Fruit fly (Drosophila melanogaster) whole organism, embryonic: ENCODE results near the gene FASN2.

Experiments
- Aef1 ChIP-seq: fragments of 200-800 bp; sonication (Bioruptor generic); IDR thresholded peaks from 3 replicates; pipeline ENCODE4 v1.3.6; 2022; ENCODE audit warnings: missing biosample characterization, missing genetic modification characterization
- Awh ChIP-seq: fragments of 200-800 bp; sonication (Bioruptor generic); IDR thresholded peaks from 2 replicates; pipeline ENCODE4, ENCODE4 v1.3.6; 2022; ENCODE audit warnings: missing biosample characterization, missing genetic modification characterization
- Bteb2 ChIP-seq: fragments of 200-800 bp; sonication (Bioruptor generic); optimal IDR thresholded peaks from 2 replicates; lab custom pipeline; 2016; ENCODE audit warnings: missing biosample characterization, missing genetic modification characterization
- CG10959 ChIP-seq: fragments of 200-800 bp; sonication (Bioruptor generic); IDR thresholded peaks from 2 replicates; pipeline ENCODE4 v1.3.6; 2022; ENCODE audit warnings: missing biosample characterization, missing genetic modification characterization
- CG11247 ChIP-seq: fragments of 200-800 bp; sonication (Bioruptor generic); IDR thresholded peaks from 2 replicates; pipeline ENCODE4 v1.3.6; 2022; ENCODE audit warnings: missing biosample characterization, missing genetic modification characterization
- CG11504 ChIP-seq: fragments of 200-800 bp; sonication (Bioruptor generic); optimal IDR thresholded peaks from 3 replicates; lab custom pipeline; 2019; ENCODE audit warnings: missing biosample characterization, mild to moderate bottlenecking, missing genetic modification characterization, moderate library complexity
- CG12769 ChIP-seq: fragments of 200-800 bp; sonication (Bioruptor generic); optimal IDR thresholded peaks from 2 replicates; lab custom pipeline; 2019; ENCODE audit warnings: missing biosample characterization, mild to moderate bottlenecking, missing genetic modification characterization, moderate library complexity
- CG14965 ChIP-seq: fragments of 200-800 bp; sonication (Bioruptor generic); optimal IDR thresholded peaks from 2 replicates; lab custom pipeline; 2016; ENCODE audit warnings: missing biosample characterization, missing genetic modification characterization, borderline replicate concordance
- CG15514 ChIP-seq: fragments of 200-800 bp; sonication (Bioruptor generic); optimal IDR thresholded peaks from 3 replicates; lab custom pipeline; 2017; ENCODE audit warnings: missing biosample characterization, missing genetic modification characterization, mild to moderate bottlenecking, moderate library complexity, missing genetic modification reagents
- CG17359 ChIP-seq: fragments of 200-800 bp; sonication (Bioruptor generic); optimal IDR thresholded peaks from 3 replicates; lab custom pipeline; 2018; ENCODE audit warnings: missing biosample characterization, mild to moderate bottlenecking, missing genetic modification characterization, moderate library complexity
- CG17361 ChIP-seq: fragments of 200-800 bp; sonication (Bioruptor generic); IDR thresholded peaks from 3 replicates; pipeline ENCODE4 v1.3.6; 2022; ENCODE audit warnings: missing biosample characterization, missing genetic modification characterization
- CG2678 ChIP-seq: fragments of 200-800 bp; sonication (Bioruptor generic); optimal IDR thresholded peaks from 3 replicates; lab custom pipeline; 2019; ENCODE audit warnings: missing biosample characterization, mild to moderate bottlenecking, missing genetic modification characterization, moderate library complexity
- CG3838 ChIP-seq: fragments of 200-800 bp; sonication (Bioruptor generic); optimal IDR thresholded peaks from 3 replicates; lab custom pipeline; 2016; ENCODE audit warnings: missing biosample characterization, missing genetic modification characterization
- CG4404 ChIP-seq: fragments of 200-800 bp; sonication (Bioruptor generic); IDR thresholded peaks from 2 replicates; pipeline ENCODE4 v1.3.6; 2022; ENCODE audit warnings: missing biosample characterization, missing genetic modification characterization
- CG4820 ChIP-seq: fragments of 200-800 bp; sonication (Bioruptor generic); optimal IDR thresholded peaks from 3 replicates; lab custom pipeline; 2016; ENCODE audit warnings: missing biosample characterization, missing genetic modification characterization
- CG4854 ChIP-seq: fragments of 200-800 bp; sonication (Bioruptor generic); optimal IDR thresholded peaks from 2 replicates; lab custom pipeline; 2016; ENCODE audit warnings: missing biosample characterization, missing genetic modification characterization, inconsistent platforms
- CG7372 ChIP-seq: fragments of 200-800 bp; sonication (Bioruptor generic); IDR thresholded peaks from 2 replicates; pipeline ENCODE4 v1.3.6; 2022; ENCODE audit warnings: missing biosample characterization, missing genetic modification characterization
- CG7786 ChIP-seq: fragments of 200-800 bp; sonication (Bioruptor generic); optimal IDR thresholded peaks from 2 replicates; lab custom pipeline; 2016; ENCODE audit warnings: missing biosample characterization, missing genetic modification characterization
- CG7839 ChIP-seq: fragments of 200-800 bp; sonication (Bioruptor generic); optimal IDR thresholded peaks from 3 replicates; lab custom pipeline; 2018; ENCODE audit warnings: missing biosample characterization, mild to moderate bottlenecking, missing genetic modification characterization, moderate library complexity
- Dip3 ChIP-seq: fragments of 200-800 bp; sonication (Bioruptor generic); optimal IDR thresholded peaks from 3 replicates; lab custom pipeline; 2016; ENCODE audit warnings: missing biosample characterization, missing genetic modification characterization
- Eip74EF ChIP-seq, 2 experiments: fragments of 200-800 bp in 1 of 2; fragments of >200 bp in 1 of 2; sonication (Bioruptor generic) in 1 of 2; optimal IDR thresholded peaks; 2 replicates each; lab custom pipeline; 2017 to 2019; ENCODE audit warnings: missing biosample characterization in 2 of 2, missing genetic modification characterization in 2 of 2, mild to moderate bottlenecking in 1 of 2, moderate library complexity in 1 of 2
- Fer3 ChIP-seq: fragments of 200-800 bp; sonication (Bioruptor generic); optimal IDR thresholded peaks from 2 replicates; lab custom pipeline; 2018; ENCODE audit warnings: missing biosample characterization, mild to moderate bottlenecking, missing genetic modification characterization, moderate library complexity
- Hsf ChIP-seq: fragments of 200-800 bp; sonication (Bioruptor generic); optimal IDR thresholded peaks from 3 replicates; lab custom pipeline; 2016; ENCODE audit warnings: missing biosample characterization, missing genetic modification characterization
- Lim3 ChIP-seq: fragments of 200-800 bp; sonication (Bioruptor generic); IDR thresholded peaks from 2 replicates; pipeline ENCODE4 v1.3.6; 2022; ENCODE audit warnings: missing biosample characterization, missing genetic modification characterization
- Mrtf ChIP-seq: fragments of 200-800 bp; sonication (Bioruptor generic); IDR thresholded peaks from 3 replicates; pipeline ENCODE4 v1.3.6; 2022; ENCODE audit warnings: missing biosample characterization, missing genetic modification characterization
- NC2α ChIP-seq: fragments of 200-800 bp; sonication (Bioruptor generic); optimal IDR thresholded peaks from 2 replicates; lab custom pipeline; 2016; ENCODE audit warnings: missing biosample characterization, missing genetic modification characterization
- NfI ChIP-seq: fragments of 200-800 bp; sonication (Bioruptor generic); optimal IDR thresholded peaks from 3 replicates; lab custom pipeline; 2018; ENCODE audit warnings: missing biosample characterization, mild to moderate bottlenecking, missing genetic modification characterization, moderate library complexity
- Pdp1 ChIP-seq, 2 experiments: fragments of 200-800 bp; sonication (Bioruptor generic); optimal IDR thresholded peaks; 3 replicates each; lab custom pipeline; 2016; ENCODE audit warnings: missing biosample characterization in 2 of 2, missing genetic modification characterization in 2 of 2, mild to moderate bottlenecking in 1 of 2, moderate library complexity in 1 of 2
- Side ChIP-seq: fragments of 200-800 bp; sonication (Bioruptor generic); optimal IDR thresholded peaks from 2 replicates; lab custom pipeline; 2016; ENCODE audit warnings: missing biosample characterization, missing genetic modification characterization
- Sry-β ChIP-seq: fragments of 200-800 bp; sonication (Bioruptor generic); optimal IDR thresholded peaks from 2 replicates; lab custom pipeline; 2018; ENCODE audit warnings: missing biosample characterization, mild to moderate bottlenecking, missing genetic modification characterization, moderate library complexity
- Usf ChIP-seq: fragments of 200-800 bp; sonication (Bioruptor generic); optimal IDR thresholded peaks from 2 replicates; lab custom pipeline; 2017; ENCODE audit warnings: missing genotype, missing biosample characterization, missing genetic modification characterization
- Xbp1 ChIP-seq: fragments of 200-800 bp; sonication (Bioruptor generic); optimal IDR thresholded peaks from 3 replicates; lab custom pipeline; 2016; ENCODE audit warnings: missing biosample characterization, mild to moderate bottlenecking, missing genetic modification characterization
- YL-1 ChIP-seq: fragments of 200-800 bp; sonication (Bioruptor generic); optimal IDR thresholded peaks from 3 replicates; lab custom pipeline; 2017; ENCODE audit warnings: missing biosample characterization, mild to moderate bottlenecking, missing genetic modification characterization
- abd-A ChIP-seq: fragments of 200-800 bp; sonication (Bioruptor generic); optimal IDR thresholded peaks from 3 replicates; lab custom pipeline; 2019; ENCODE audit warnings: missing biosample characterization, mild to moderate bottlenecking, missing genetic modification characterization, moderate library complexity
- bab2 ChIP-seq: fragments of 200-800 bp; sonication (Bioruptor generic); optimal IDR thresholded peaks from 2 replicates; lab custom pipeline; 2016; ENCODE audit warnings: missing biosample characterization, missing genetic modification characterization
- bowl ChIP-seq: fragments of 200-800 bp; sonication (Bioruptor generic); IDR thresholded peaks from 2 replicates; pipeline ENCODE4 v1.3.6; 2022; ENCODE audit warnings: missing biosample characterization, missing genetic modification characterization
- chn ChIP-seq: fragments of 200-800 bp; sonication (Bioruptor generic); optimal IDR thresholded peaks from 2 replicates; lab custom pipeline; 2016; ENCODE audit warnings: missing biosample characterization, missing genetic modification characterization
- crol ChIP-seq: fragments of 200-800 bp; sonication (Bioruptor generic); IDR thresholded peaks from 2 replicates; pipeline ENCODE4 v1.3.6; 2022; ENCODE audit warnings: missing biosample characterization, missing genetic modification characterization
- disco-r ChIP-seq: fragments of 200-800 bp; sonication (Bioruptor generic); optimal IDR thresholded peaks from 2 replicates; lab custom pipeline; 2016; ENCODE audit warnings: missing biosample characterization, missing genetic modification characterization
- esg ChIP-seq: fragments of 200-800 bp; sonication (Bioruptor generic); conservative IDR thresholded peaks from 2 replicates; pipeline ENCODE4 v1.3.6; 2022; ENCODE audit warnings: missing biosample characterization, missing genetic modification characterization
- fru ChIP-seq: fragments of >200 bp; optimal IDR thresholded peaks from 2 replicates; lab custom pipeline; 2017
- hth ChIP-seq: fragments of >200 bp; optimal IDR thresholded peaks from 2 replicates; lab custom pipeline; 2017; ENCODE audit warnings: inconsistent platforms
- klu ChIP-seq: fragments of 200-800 bp; sonication (Bioruptor generic); IDR thresholded peaks from 2 replicates; pipeline ENCODE4 v1.3.6; 2022; ENCODE audit warnings: missing biosample characterization, missing genetic modification characterization
- lmd ChIP-seq: fragments of 200-800 bp; sonication (Bioruptor generic); IDR thresholded peaks from 2 replicates; pipeline ENCODE4 v1.3.6; 2022; ENCODE audit warnings: missing biosample characterization, missing genetic modification characterization
- luna ChIP-seq: fragments of 200-800 bp; sonication (Bioruptor generic); optimal IDR thresholded peaks from 2 replicates; lab custom pipeline; 2016; ENCODE audit warnings: missing biosample characterization, missing genetic modification characterization
- nmo ChIP-seq: fragments of 200-800 bp; sonication (Bioruptor generic); optimal IDR thresholded peaks from 2 replicates; lab custom pipeline; 2018; ENCODE audit warnings: missing biosample characterization, mild to moderate bottlenecking, missing genetic modification characterization, moderate library complexity
- p53 ChIP-seq: fragments of 200-800 bp; sonication (Bioruptor generic); optimal IDR thresholded peaks from 2 replicates; lab custom pipeline; 2016; ENCODE audit warnings: missing biosample characterization, missing genetic modification characterization
- run ChIP-seq: fragments of 200-800 bp; sonication (Bioruptor generic); optimal IDR thresholded peaks from 3 replicates; lab custom pipeline; 2018; ENCODE audit warnings: missing biosample characterization, mild to moderate bottlenecking, missing genetic modification characterization
- shn ChIP-seq: fragments of 200-800 bp; sonication (Bioruptor generic); optimal IDR thresholded peaks from 3 replicates; lab custom pipeline; 2016; ENCODE audit warnings: missing biosample characterization, missing genetic modification characterization
- slp2 ChIP-seq: fragments of 200-800 bp; sonication (Bioruptor generic); optimal IDR thresholded peaks from 2 replicates; lab custom pipeline; 2016; ENCODE audit warnings: missing biosample characterization, missing genetic modification characterization
- stwl ChIP-seq: fragments of 200-800 bp; sonication (Bioruptor generic); optimal IDR thresholded peaks from 3 replicates; lab custom pipeline; 2018; ENCODE audit warnings: missing biosample characterization, mild to moderate bottlenecking, missing genetic modification characterization, moderate library complexity
- wor ChIP-seq: fragments of 200-800 bp; sonication (Bioruptor generic); IDR thresholded peaks from 2 replicates; pipeline ENCODE4 v1.3.6; 2022; ENCODE audit warnings: missing biosample characterization, missing genetic modification characterization
- yki ChIP-seq: fragments of >200 bp; optimal IDR thresholded peaks from 3 replicates; lab custom pipeline; 2018

The FASN2 gene

dm6 chr2L:3003399-3003798 is 40.3 kb upstream of the FASN2 start (continued):
- no peak for TF ChIP-seq Hsf
- TF ChIP-seq klu (GFP tag; lab: Robert Waterston, UW): no peak
- no peak for TF ChIP-seq Mrtf (GFP tag; lab: Robert Waterston, UW)
- peak; percentile 67; the same call in 2 of the 3 replicates for TF ChIP-seq CG17361 (GFP tag; lab: Robert Waterston, UW)
- TF ChIP-seq CG3838 (GFP tag; lab: Kevin White, UChicago): no peak
- peak; percentile 78 for TF ChIP-seq CG2678 (tag; lab: Kevin White, UChicago)
- no peak for TF ChIP-seq CG4854
- TF ChIP-seq CG11504: peak; percentile 81
- no peak for TF ChIP-seq Usf (GFP tag; lab: Kevin White, UChicago)
- no peak for TF ChIP-seq crol
- TF ChIP-seq bab2 (GFP tag; lab: Kevin White, UChicago): peak; percentile 59
- TF ChIP-seq CG10959: no peak
- TF ChIP-seq Aef1 (GFP tag; lab: Robert Waterston, UW): 0 out of 3 replicates have a peak, but pooled peaks have one; percentile 29
- TF ChIP-seq luna (GFP tag; lab: Kevin White, UChicago): no peak
- TF ChIP-seq bowl (GFP tag; lab: Robert Waterston, UW): no peak
- TF ChIP-seq YL-1 (GFP tag; lab: Kevin White, UChicago): no peak
- TF ChIP-seq Bteb2 (GFP tag; lab: Kevin White, UChicago): no peak
- no peak for TF ChIP-seq hth (lab: Kevin White, UChicago)
- TF ChIP-seq esg: peak; percentile 41; the same call in 1 of the 2 replicates
- TF ChIP-seq Fer3 (tag; lab: Kevin White, UChicago): peak; percentile 33
- no peak for TF ChIP-seq CG7786
- peak; percentile 33 for TF ChIP-seq Xbp1 (GFP tag; lab: Kevin White, UChicago)
- TF ChIP-seq NfI: peak; percentile 26
- TF ChIP-seq run (tag; lab: Kevin White, UChicago): peak; percentile 56
- TF ChIP-seq p53 (GFP tag; lab: Kevin White, UChicago): no peak
- no peak for TF ChIP-seq Awh
- no peak for TF ChIP-seq CG7372 (GFP tag; lab: Robert Waterston, UW)
- TF ChIP-seq Pdp1 (GFP tag; optimal IDR thresholded peaks at IDR 0.05; lab: Kevin White, UChicago): peak in 1 of 2 experiments; percentile 19
- peak; percentile 54 for TF ChIP-seq CG7839 (tag; lab: Kevin White, UChicago)
- no peak for TF ChIP-seq CG14965 (GFP tag; lab: Kevin White, UChicago)
- no peak for TF ChIP-seq Side (GFP tag; lab: Kevin White, UChicago)
- peak; percentile 49 for TF ChIP-seq wor (GFP tag; lab: Robert Waterston, UW)
- TF ChIP-seq Eip74EF (GFP tag; optimal IDR thresholded peaks at IDR 0.05; lab: Kevin White, UChicago): peak in 1 of 2 experiments; percentile 74
- TF ChIP-seq CG12769 (tag; lab: Kevin White, UChicago): peak; percentile 30
- TF ChIP-seq CG4404: no peak
- TF ChIP-seq CG4820 (GFP tag; lab: Kevin White, UChicago): peak; percentile 12
- peak; percentile 80 for TF ChIP-seq CG17359 (tag; lab: Kevin White, UChicago)
- no peak for TF ChIP-seq fru
- no peak for TF ChIP-seq Dip3 (GFP tag; lab: Kevin White, UChicago)
- no peak for TF ChIP-seq yki (lab: Kevin White, UChicago)
- TF ChIP-seq lmd (GFP tag; lab: Robert Waterston, UW): peak; percentile 54
- TF ChIP-seq CG11247 (GFP tag; lab: Robert Waterston, UW): no peak
- TF ChIP-seq Sry-β (GFP tag; lab: Kevin White, UChicago): no peak
- no peak for TF ChIP-seq NC2α (GFP tag; lab: Kevin White, UChicago)
- no peak for TF ChIP-seq abd-A (tag; lab: Kevin White, UChicago)
- no peak for TF ChIP-seq chn (GFP tag; lab: Kevin White, UChicago)
- TF ChIP-seq CG15514 (GFP tag; lab: Kevin White, UChicago): no peak
- TF ChIP-seq nmo (GFP tag; lab: Kevin White, UChicago): peak; percentile 63
- no peak for TF ChIP-seq shn (GFP tag; lab: Kevin White, UChicago)
- no peak for TF ChIP-seq disco-r (GFP tag; lab: Kevin White, UChicago)
- no peak for TF ChIP-seq stwl (tag; lab: Kevin White, UChicago)
- TF ChIP-seq slp2: no peak
- TF ChIP-seq Lim3 (GFP tag; lab: Robert Waterston, UW): no peak
